Worm (Caenorhabditis elegans): ENCODE results near the gene fat-5.

fat-5 gene

DNA sequence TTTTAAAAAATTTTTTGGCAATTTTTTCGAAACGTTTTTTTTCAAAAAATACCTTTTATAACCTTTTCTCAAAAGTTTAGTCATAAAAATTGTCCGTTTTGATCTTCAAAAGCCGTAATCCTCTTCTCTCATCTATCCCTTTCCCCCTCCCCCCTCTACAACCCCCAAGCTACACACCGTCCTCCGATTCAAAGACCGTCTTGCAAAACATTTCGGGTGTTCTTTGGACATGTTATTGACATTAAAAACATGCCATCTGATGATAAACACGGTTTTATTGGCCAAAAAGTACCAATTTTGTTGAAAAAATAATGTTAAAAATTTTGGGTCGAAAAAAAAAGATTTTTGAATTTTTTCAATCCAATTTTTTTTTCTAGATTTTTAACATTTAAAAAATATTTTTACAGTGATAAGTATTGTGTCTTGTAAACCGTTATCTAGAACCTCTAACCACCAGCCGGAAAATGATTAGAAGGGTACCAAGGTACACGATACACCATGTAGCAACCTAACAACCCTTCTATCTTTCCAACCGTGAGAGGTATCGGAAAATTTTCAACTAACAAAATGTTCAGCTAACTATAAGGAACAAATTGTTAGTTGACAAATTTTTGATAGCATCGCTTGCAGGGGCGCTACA, 1.5 kb upstream of the fat-5 start:
- no peak for TF ChIP-seq let-526 (GFP tag; IDR thresholded peaks at IDR 0.05)
- TF ChIP-seq nfya-2 (GFP tag; IDR thresholded peaks at IDR 0.05) = no peak
- TF ChIP-seq lir-1 (GFP tag; conservative IDR thresholded peaks at IDR 0.05) = no peak
- TF ChIP-seq nhr-120 (GFP tag; IDR thresholded peaks at IDR 0.05) = no peak
- TF ChIP-seq Y53G8AR.9 (GFP tag; conservative IDR thresholded peaks at IDR 0.05) = no peak
- TF ChIP-seq nhr-80 (tag; optimal IDR thresholded peaks at IDR 0.05) = peak; percentile 44
- no peak for TF ChIP-seq T07F8.4 (tag; optimal IDR thresholded peaks at IDR 0.05)
- no peak for TF ChIP-seq aptf-3 (GFP tag; IDR thresholded peaks at IDR 0.05)

DNA sequence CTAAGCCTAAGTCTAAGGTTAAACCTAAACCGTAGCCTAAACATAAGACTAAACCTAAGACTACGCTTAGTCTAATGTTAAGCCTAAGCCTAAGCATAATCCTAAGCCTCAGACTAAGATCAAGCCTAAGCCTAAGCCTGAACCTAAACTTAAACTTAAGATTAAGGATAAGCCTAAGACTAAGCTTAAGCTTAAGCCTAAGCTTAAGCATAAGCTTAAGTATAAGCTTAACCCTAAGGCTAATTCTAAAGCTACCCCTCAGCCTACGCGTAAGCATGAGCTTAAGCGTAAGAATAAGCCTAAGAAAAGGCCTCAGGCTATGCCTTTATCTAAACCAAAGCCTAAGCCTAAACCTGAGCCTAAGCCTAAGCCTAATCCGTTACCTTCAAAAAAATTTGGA, 3.5 kb downstream of the fat-5 start:
- TF ChIP-seq Y79H2A.3 (GFP tag; conservative IDR thresholded peaks at IDR 0.05) = no peak
- no peak for TF ChIP-seq ztf-26 (tag; optimal IDR thresholded peaks at IDR 0.05)
- TF ChIP-seq nfyb-1 (GFP tag; IDR thresholded peaks at IDR 0.05) = no peak
- TF ChIP-seq nhr-120 (GFP tag; IDR thresholded peaks at IDR 0.05) = no peak

DNA sequence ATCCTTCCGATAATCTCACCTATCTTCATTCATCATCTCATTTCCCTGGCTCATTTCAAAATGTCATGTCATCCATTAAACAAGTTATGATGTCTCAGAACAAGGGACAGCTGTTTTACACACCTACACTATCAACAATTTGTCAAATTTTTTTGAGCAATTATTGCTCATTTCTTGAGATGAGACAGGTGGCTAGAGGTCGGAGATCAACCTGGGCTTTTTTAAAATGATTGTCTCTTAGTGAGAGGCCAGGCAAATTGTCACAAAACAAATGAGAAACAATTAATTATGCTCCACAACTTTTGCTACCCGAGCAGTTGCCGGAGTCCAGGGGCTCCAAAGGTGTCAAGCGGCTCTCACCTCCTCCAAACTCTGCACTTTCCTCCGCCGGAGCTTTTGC, 4.0 kb downstream of the fat-5 start:
- TF ChIP-seq ztf-25 (GFP tag; IDR thresholded peaks at IDR 0.05) = no peak
- no peak for TF ChIP-seq sea-2 (GFP tag; IDR thresholded peaks at IDR 0.05)
- TF ChIP-seq C17E4.6 (GFP tag; IDR thresholded peaks at IDR 0.05) = no peak
- no peak for TF ChIP-seq mxl-1 (tag; optimal IDR thresholded peaks at IDR 0.05)
- no peak for TF ChIP-seq tlf-1 (GFP tag; optimal IDR thresholded peaks at IDR 0.05)
- TF ChIP-seq snpc-1.3 (tag; optimal IDR thresholded peaks at IDR 0.05; ENCODE audit: insufficient read depth) = no peak
- TF ChIP-seq lin-26 (GFP tag; IDR thresholded peaks at IDR 0.05) = no peak
- no peak for TF ChIP-seq F57A8.1 (GFP tag; optimal IDR thresholded peaks at IDR 0.05)
- TF ChIP-seq nfya-2 (GFP tag; IDR thresholded peaks at IDR 0.05) = no peak
- no peak for TF ChIP-seq hsf-1 (GFP tag; IDR thresholded peaks at IDR 0.05)
- no peak for TF ChIP-seq F33H1.4 (GFP tag; IDR thresholded peaks at IDR 0.05)
- no peak for TF ChIP-seq aptf-3 (GFP tag; IDR thresholded peaks at IDR 0.05)

DNA sequence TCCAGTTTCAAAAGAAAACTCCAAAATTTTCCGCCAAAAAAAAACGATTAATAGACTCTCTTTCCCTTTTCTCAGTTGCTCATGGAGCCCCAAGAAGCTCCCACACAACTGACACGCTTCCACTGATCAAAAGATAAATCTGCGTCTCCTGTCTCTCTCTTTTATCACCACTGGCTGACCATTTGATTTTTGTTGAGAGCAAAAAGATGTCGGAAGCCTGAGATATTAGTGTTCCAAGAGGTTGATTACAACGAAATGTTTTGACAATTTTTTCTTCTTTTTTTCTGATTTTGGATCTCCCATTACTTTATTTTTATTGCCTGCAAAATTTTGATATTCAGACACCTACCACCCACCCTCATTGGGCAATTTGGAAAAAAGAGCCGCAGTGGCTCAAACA, 7.7 kb downstream of the fat-5 start, which contains the start of gene twk-42:
Gene twk-42, minus strand, starts transcription at position 101 of the 400 bp plus-strand sequence.
- no peak for TF ChIP-seq ceh-27 (GFP tag; optimal IDR thresholded peaks at IDR 0.05)
- no peak for TF ChIP-seq zim-3 (tag; optimal IDR thresholded peaks at IDR 0.05)
- no peak for TF ChIP-seq aptf-2 (GFP tag; conservative IDR thresholded peaks at IDR 0.05)
- no peak for TF ChIP-seq tbx-9 (tag; optimal IDR thresholded peaks at IDR 0.05; ENCODE audit: borderline replicate concordance)
- TF ChIP-seq dox-1 (GFP tag; IDR thresholded peaks at IDR 0.05) = no peak
- TF ChIP-seq unc-130 (GFP tag; optimal IDR thresholded peaks at IDR 0.05) = no peak

DNA sequence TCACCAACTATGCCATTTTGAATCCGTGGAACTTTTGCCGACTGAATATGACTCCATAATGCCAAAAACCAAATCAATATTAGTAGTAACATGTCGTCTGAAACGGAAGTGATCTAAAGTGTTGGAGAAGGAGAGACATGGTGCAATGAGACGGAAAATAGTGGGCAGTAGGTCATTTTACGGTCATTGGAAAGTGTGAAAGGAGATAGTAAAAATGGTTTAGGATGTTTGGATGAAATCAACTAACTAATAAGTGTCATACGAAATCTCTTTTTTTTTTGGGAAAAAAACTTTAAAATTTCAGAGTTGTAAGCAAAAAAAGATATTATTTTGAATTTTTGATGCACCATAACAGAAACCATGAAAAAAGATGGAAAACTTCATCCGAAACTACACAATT, 15.0 kb downstream of the fat-5 start, which contains the start of gene cutl-4:
Gene cutl-4, minus strand, starts transcription at position 101 of the 400 bp plus-strand sequence.
- no peak for TF ChIP-seq ztf-28 (GFP tag; IDR thresholded peaks at IDR 0.05)
- TF ChIP-seq B0019.2 (GFP tag; conservative IDR thresholded peaks at IDR 0.05) = no peak
- TF ChIP-seq zfh-2 (GFP tag; conservative IDR thresholded peaks at IDR 0.05) = no peak
- no peak for TF ChIP-seq C06A6.2 (GFP tag; conservative IDR thresholded peaks at IDR 0.05)
- no peak for TF ChIP-seq hsf-1 (GFP tag; IDR thresholded peaks at IDR 0.05)
- TF ChIP-seq F57C9.4 (tag; optimal IDR thresholded peaks at IDR 0.05) = no peak
- no peak for TF ChIP-seq lin-26 (GFP tag; IDR thresholded peaks at IDR 0.05)
- no peak for TF ChIP-seq let-607 (tag; optimal IDR thresholded peaks at IDR 0.05)
